Fruit fly (Drosophila melanogaster): ENCODE measurements around the gene CG9525.

Gene CG9525

DNA sequence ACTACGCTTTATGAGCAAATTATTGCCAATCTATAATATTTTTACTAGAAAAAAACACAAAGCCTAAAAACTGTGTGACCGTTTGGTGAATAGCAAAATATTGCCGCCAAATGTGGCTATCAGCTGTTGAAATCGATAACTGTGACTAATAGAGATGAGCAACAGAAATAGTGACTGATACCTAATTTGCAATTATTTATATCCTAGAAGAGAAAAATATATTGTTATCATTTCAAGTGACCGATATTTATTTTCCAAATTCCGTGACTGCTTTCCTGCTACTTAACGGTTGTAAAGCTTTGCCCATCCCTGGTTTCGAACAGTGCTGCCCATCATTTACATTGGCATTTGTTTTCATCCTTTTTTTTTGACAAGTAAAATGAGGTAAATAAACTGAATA lies 35.1 kb upstream of the CG9525 start, which contains the start of the genes alien and CG18661 (continued):
- TF ChIP-seq Kr (GFP tag; optimal IDR thresholded peaks at IDR 0.05) = no peak
- TF ChIP-seq wek (GFP tag; optimal IDR thresholded peaks at IDR 0.05) = no peak
- TF ChIP-seq CG14441 (GFP tag; IDR thresholded peaks at IDR 0.05) = peak; percentile 91
- no peak for TF ChIP-seq br (optimal IDR thresholded peaks at IDR 0.05)
- TF ChIP-seq usp (GFP tag; optimal IDR thresholded peaks at IDR 0.05) = no peak
- TF ChIP-seq CG7786 (GFP tag; optimal IDR thresholded peaks at IDR 0.05) = peak; percentile 86
- peak; percentile 70 for TF ChIP-seq Sry-β (GFP tag; optimal IDR thresholded peaks at IDR 0.05)
- peak; percentile 24 for TF ChIP-seq CG11398 (GFP tag; optimal IDR thresholded peaks at IDR 0.05)
- peak; percentile 65 for TF ChIP-seq ro (GFP tag; IDR thresholded peaks at IDR 0.05)
- TF ChIP-seq Nf-YC (tag; optimal IDR thresholded peaks at IDR 0.05) = peak; percentile 45
- TF ChIP-seq Xbp1 (GFP tag; optimal IDR thresholded peaks at IDR 0.05) = peak; percentile 98
- TF ChIP-seq pfk (GFP tag; optimal IDR thresholded peaks at IDR 0.05) = no peak
- TF ChIP-seq trh (GFP tag; optimal IDR thresholded peaks at IDR 0.05) = peak; percentile 91
- peak; percentile 48 for TF ChIP-seq Blimp-1 (GFP tag; optimal IDR thresholded peaks at IDR 0.05)
- TF ChIP-seq Mrtf (GFP tag; IDR thresholded peaks at IDR 0.05) = peak; percentile 81
- peak; percentile 96 for TF ChIP-seq Taf1 (GFP tag; IDR thresholded peaks at IDR 0.05)
- TF ChIP-seq Hr78 (GFP tag; optimal IDR thresholded peaks at IDR 0.05) = no peak
- TF ChIP-seq NfI (GFP tag; optimal IDR thresholded peaks at IDR 0.05) = peak; percentile 95
- TF ChIP-seq CG2202 (tag; optimal IDR thresholded peaks at IDR 0.05) = no peak
- no peak for TF ChIP-seq CG6654 (GFP tag; optimal IDR thresholded peaks at IDR 0.05)
- TF ChIP-seq Dip2 (GFP tag; IDR thresholded peaks at IDR 0.05) = no peak
- TF ChIP-seq Tbp (GFP tag; optimal IDR thresholded peaks at IDR 0.05) = no peak
- peak; percentile 99 for TF ChIP-seq sisA (GFP tag; IDR thresholded peaks at IDR 0.05)
- peak; percentile 96 for TF ChIP-seq kay (GFP tag; optimal IDR thresholded peaks at IDR 0.05)
- TF ChIP-seq Max (GFP tag; optimal IDR thresholded peaks at IDR 0.05) = peak; percentile 45
- peak; percentile 87 for TF ChIP-seq CG30403 (GFP tag; optimal IDR thresholded peaks at IDR 0.05)
- TF ChIP-seq CG2120 (GFP tag; optimal IDR thresholded peaks at IDR 0.05) = peak; percentile 90
- TF ChIP-seq sr (GFP tag; IDR thresholded peaks at IDR 0.05) = peak; percentile 73; the same call in 1 of the 3 replicates
- peak; percentile 77 for TF ChIP-seq CG17912 (GFP tag; optimal IDR thresholded peaks at IDR 0.05)
- TF ChIP-seq tx (GFP tag; optimal IDR thresholded peaks at IDR 0.05) = peak; percentile 95
- TF ChIP-seq CG17361 (GFP tag; IDR thresholded peaks at IDR 0.05) = peak; percentile 73
- TF ChIP-seq mirr (GFP tag; optimal IDR thresholded peaks at IDR 0.05) = peak; percentile 23
- TF ChIP-seq CG7987 (GFP tag; optimal IDR thresholded peaks at IDR 0.05) = peak; percentile 54
- peak; percentile 81 for TF ChIP-seq CG10654 (GFP tag; optimal IDR thresholded peaks at IDR 0.05)
- TF ChIP-seq seq (GFP tag; IDR thresholded peaks at IDR 0.05) = peak; percentile 84
- TF ChIP-seq Hr3 (GFP tag; optimal IDR thresholded peaks at IDR 0.05) = peak; percentile 64
- TF ChIP-seq dmrt11E (tag; optimal IDR thresholded peaks at IDR 0.05) = peak; percentile 92
- TF ChIP-seq CG17186 (GFP tag; optimal IDR thresholded peaks at IDR 0.05) = peak; percentile 68
- peak; percentile 95 for TF ChIP-seq Oaz (GFP tag; IDR thresholded peaks at IDR 0.05)
- TF ChIP-seq en (GFP tag; optimal IDR thresholded peaks at IDR 0.05) = peak; percentile 47
- peak; percentile 93 for TF ChIP-seq maf-S (GFP tag; optimal IDR thresholded peaks at IDR 0.05)
- no peak for TF ChIP-seq pita (GFP tag; optimal IDR thresholded peaks at IDR 0.05)
- TF ChIP-seq hth (optimal IDR thresholded peaks at IDR 0.05) = no peak
- peak; percentile 80 for TF ChIP-seq CG4617 (GFP tag; optimal IDR thresholded peaks at IDR 0.05; ENCODE audit: borderline replicate concordance)
- TF ChIP-seq gro (GFP tag; optimal IDR thresholded peaks at IDR 0.05) = peak; percentile 65
- peak; percentile 91 for TF ChIP-seq CG7928 (GFP tag; optimal IDR thresholded peaks at IDR 0.05)
- TF ChIP-seq CG33557 (GFP tag; optimal IDR thresholded peaks at IDR 0.05) = peak; percentile 27
- peak; percentile 66 for TF ChIP-seq schlank (tag; optimal IDR thresholded peaks at IDR 0.05)
- TF ChIP-seq aop (GFP tag; IDR thresholded peaks at IDR 0.05) = peak; percentile 94
- peak; percentile 88 for TF ChIP-seq CG8765 (GFP tag; IDR thresholded peaks at IDR 0.05)
- TF ChIP-seq inv (GFP tag; IDR thresholded peaks at IDR 0.05; ENCODE audit: partially characterized antibody) = peak; percentile 43; the same call in 1 of the 2 replicates
- TF ChIP-seq sens (GFP tag) = peak; percentile 98

Data from whole organism, embryonic.